Worm (Caenorhabditis elegans) whole organism, L4 larva: ENCODE results near the gene ZK228.10.
"Not testable (repeated sequence)": the region's sequence is repeated elsewhere in the genome, so short reads cannot be mapped to it uniquely, and the experiment has no call there.

ENCODE experiments used
- F26F4.8 ChIP-seq: fragments of 200-800 bp; sonication (Bioruptor generic); conservative IDR thresholded peaks from 2 replicates; pipeline ENCODE4 v1.3.6; 2022; ENCODE audit warnings: missing genetic modification characterization, missing compliant biosample characterization
- F44E2.7 ChIP-seq: fragments of 200-800 bp; sonication (Bioruptor generic); IDR thresholded peaks from 2 replicates; pipeline ENCODE4 v2.1.2; 2022; ENCODE audit warnings: missing genetic modification characterization, missing compliant biosample characterization
- R02D3.7 ChIP-seq: fragments of 150-350 bp; sonication (generic microtip); optimal IDR thresholded peaks from 3 replicates; lab custom pipeline; 2014; ENCODE audit warnings: missing biosample characterization, missing genetic modification characterization
- T20F7.1 ChIP-seq: fragments of 200-800 bp; sonication (Bioruptor generic); optimal IDR thresholded peaks from 2 replicates; lab custom pipeline; 2018; ENCODE audit warnings: mild to moderate bottlenecking, missing genetic modification characterization, missing compliant biosample characterization
- Y5F2A.4 ChIP-seq: fragments of 200-800 bp; sonication (Bioruptor generic); optimal IDR thresholded peaks from 2 replicates; lab custom pipeline; 2018; ENCODE audit warnings: mild to moderate bottlenecking, missing genetic modification characterization, missing compliant biosample characterization
- ZK337.2 ChIP-seq: fragments of 200-800 bp; sonication (Bioruptor generic); IDR thresholded peaks from 2 replicates; pipeline ENCODE4 v1.3.6; 2022; ENCODE audit warnings: missing genetic modification reagents, missing genetic modification characterization, missing compliant biosample characterization
- aha-1 ChIP-seq: fragments of 150-350 bp; peaks from one replicate; lab custom pipeline; 2014; ENCODE audit warnings: missing biosample characterization, missing genetic modification characterization
- ama-1 ChIP-seq: fragments of 150-350 bp; optimal IDR thresholded peaks from 2 replicates; lab custom pipeline; 2014; ENCODE audit warnings: inconsistent platforms, mixed read lengths
- ceh-28 ChIP-seq: fragments of 150-350 bp; optimal IDR thresholded peaks from 2 replicates; lab custom pipeline; 2014; ENCODE audit warnings: missing biosample characterization, missing genetic modification reagents, missing genetic modification characterization
- ceh-82 ChIP-seq: sonication (generic microtip); optimal IDR thresholded peaks from 2 replicates; lab custom pipeline; 2017; ENCODE audit warnings: missing biosample characterization, missing genetic modification characterization
- cey-2 ChIP-seq: sonication (generic microtip); optimal IDR thresholded peaks from 3 replicates; lab custom pipeline; 2017; ENCODE audit warnings: missing genetic modification characterization, mild to moderate bottlenecking, missing compliant biosample characterization, antibody characterized with exemption, borderline replicate concordance; ENCODE audit not compliant: insufficient read depth
- ctbp-1 ChIP-seq: fragments of 200-800 bp; sonication (Bioruptor generic); IDR thresholded peaks from 2 replicates; pipeline ENCODE4 v1.3.6; 2022; ENCODE audit warnings: missing genetic modification reagents, missing genetic modification characterization, missing compliant biosample characterization
- daf-19 ChIP-seq: fragments of 200-800 bp; sonication (Bioruptor generic); conservative IDR thresholded peaks from 2 replicates; pipeline ENCODE4 v1.3.6; 2022; ENCODE audit warnings: missing genetic modification characterization, missing compliant biosample characterization
- dve-1 ChIP-seq: sonication (generic microtip); optimal IDR thresholded peaks from 2 replicates; lab custom pipeline; 2017; ENCODE audit warnings: antibody characterized with exemption, mild to moderate bottlenecking, missing genetic modification characterization, missing compliant biosample characterization; ENCODE audit not compliant: insufficient read depth
- egl-27 ChIP-seq: sonication (generic microtip); optimal IDR thresholded peaks from 3 replicates; lab custom pipeline; 2017; ENCODE audit warnings: missing biosample characterization, missing genetic modification reagents, missing genetic modification characterization
- hlh-11 ChIP-seq: fragments of 200-800 bp; sonication (Bioruptor generic); optimal IDR thresholded peaks from 2 replicates; lab custom pipeline; 2018; ENCODE audit warnings: mild to moderate bottlenecking, missing genetic modification characterization, missing compliant biosample characterization
- lin-1 ChIP-seq: fragments of 200-800 bp; sonication (Bioruptor generic); IDR thresholded peaks from 2 replicates; pipeline ENCODE4 v1.3.6; 2022; ENCODE audit warnings: missing genetic modification reagents, missing genetic modification characterization, missing compliant biosample characterization
- madf-5 ChIP-seq, 2 experiments: fragments of 200-800 bp; sonication (Bioruptor generic); IDR thresholded peaks; 2 replicates each; pipeline ENCODE4 v1.3.6; 2022; ENCODE audit warnings: missing compliant biosample characterization in 2 of 2, missing genetic modification characterization in 2 of 2
- mep-1 ChIP-seq: fragments of 150-350 bp; sonication (generic microtip); optimal IDR thresholded peaks from 3 replicates; lab custom pipeline; 2014; ENCODE audit warnings: missing biosample characterization, missing genetic modification characterization
- mes-2 ChIP-seq: sonication (generic microtip); optimal IDR thresholded peaks from 2 replicates; lab custom pipeline; 2016; ENCODE audit warnings: missing genotype, mild to moderate bottlenecking, missing genetic modification characterization, missing compliant biosample characterization; ENCODE audit not compliant: poor library complexity, severe bottlenecking
- nhr-111 ChIP-seq: fragments of 200-800 bp; sonication (Bioruptor generic); optimal IDR thresholded peaks from 2 replicates; lab custom pipeline; 2018; ENCODE audit warnings: mild to moderate bottlenecking, missing genetic modification characterization, missing compliant biosample characterization
- nhr-41 ChIP-seq: fragments of 200-800 bp; sonication (Bioruptor generic); IDR thresholded peaks from 2 replicates; pipeline ENCODE4 v1.3.6; 2022; ENCODE audit warnings: missing genetic modification reagents, missing genetic modification characterization, missing compliant biosample characterization
- nhr-48 ChIP-seq: sonication (generic microtip); optimal IDR thresholded peaks from 2 replicates; lab custom pipeline; 2016; ENCODE audit warnings: mild to moderate bottlenecking, missing genetic modification characterization, missing compliant biosample characterization
- nhr-6 ChIP-seq: fragments of 150-350 bp; optimal IDR thresholded peaks from 2 replicates; lab custom pipeline; 2014; ENCODE audit warnings: missing biosample characterization, missing genetic modification characterization
- php-3 ChIP-seq: fragments of 200-800 bp; sonication (Bioruptor generic); IDR thresholded peaks from 2 replicates; pipeline ENCODE4 v1.3.6; 2022; ENCODE audit warnings: missing genetic modification reagents, missing genetic modification characterization, missing compliant biosample characterization
- pqm-1 ChIP-seq: sonication (generic microtip); optimal IDR thresholded peaks from 2 replicates; lab custom pipeline; 2017; ENCODE audit warnings: missing biosample characterization, missing genetic modification characterization
- saeg-2 ChIP-seq: fragments of 200-800 bp; sonication (Bioruptor generic); IDR thresholded peaks from 2 replicates; pipeline ENCODE4 v1.3.6; 2022; ENCODE audit warnings: missing genetic modification reagents, missing genetic modification characterization, missing compliant biosample characterization
- sdz-12 ChIP-seq: fragments of 200-800 bp; sonication (Bioruptor generic); optimal IDR thresholded peaks from 2 replicates; lab custom pipeline; 2018; ENCODE audit warnings: mild to moderate bottlenecking, missing genetic modification characterization, missing compliant biosample characterization
- set-16 ChIP-seq: fragments of 200-800 bp; sonication (Bioruptor generic); IDR thresholded peaks from 2 replicates; pipeline ENCODE4 v1.3.6; 2022; ENCODE audit warnings: missing genetic modification reagents, missing genetic modification characterization, missing compliant biosample characterization
- snpc-4 ChIP-seq: fragments of 150-350 bp; optimal IDR thresholded peaks from 2 replicates; lab custom pipeline; 2014; ENCODE audit warnings: missing biosample characterization, missing genetic modification characterization
- spr-3 ChIP-seq: fragments of 200-800 bp; sonication (Bioruptor generic); optimal IDR thresholded peaks from 2 replicates; lab custom pipeline; 2018; ENCODE audit warnings: mild to moderate bottlenecking, missing genetic modification characterization, missing compliant biosample characterization
- tra-1 ChIP-seq: fragments of 200-800 bp; sonication (Bioruptor generic); IDR thresholded peaks from 2 replicates; pipeline ENCODE4 v1.3.6; 2022; ENCODE audit warnings: missing genetic modification reagents, missing genetic modification characterization, missing compliant biosample characterization
- zip-11 ChIP-seq: fragments of 200-800 bp; sonication (Bioruptor generic); IDR thresholded peaks from 2 replicates; pipeline ENCODE4 v1.3.6; 2022; ENCODE audit warnings: missing genetic modification characterization, missing compliant biosample characterization

Gene ZK228.10

DNA sequence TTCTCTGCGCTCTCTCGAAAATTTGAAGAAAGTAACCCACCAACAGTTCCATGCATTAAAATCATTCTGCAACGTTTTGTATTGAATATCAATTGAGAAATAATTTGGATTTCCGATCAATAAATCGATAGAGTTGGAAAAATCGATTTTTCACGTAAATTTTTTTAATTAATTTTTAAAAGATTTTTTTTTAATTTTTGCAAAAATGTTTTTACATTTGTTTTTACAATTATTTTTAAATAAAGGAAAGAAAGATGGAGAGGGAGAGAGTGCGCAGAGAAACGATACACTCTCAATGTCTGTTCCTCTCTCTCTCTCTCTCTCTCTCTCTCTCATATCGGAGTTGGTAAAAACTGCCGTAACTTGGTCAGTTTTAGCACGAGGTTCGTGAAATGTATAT is 31.1 kb upstream of the ZK228.10 start, which contains the start of gene ZK262.19:
TSS of gene ZK262.19 (minus strand) at position 101 of the 400 bp plus-strand sequence.
- TF ChIP-seq ceh-28 (peak; percentile 10), T20F7.1 (GFP tag; lab: Kevin White, UChicago) (no peak)

DNA sequence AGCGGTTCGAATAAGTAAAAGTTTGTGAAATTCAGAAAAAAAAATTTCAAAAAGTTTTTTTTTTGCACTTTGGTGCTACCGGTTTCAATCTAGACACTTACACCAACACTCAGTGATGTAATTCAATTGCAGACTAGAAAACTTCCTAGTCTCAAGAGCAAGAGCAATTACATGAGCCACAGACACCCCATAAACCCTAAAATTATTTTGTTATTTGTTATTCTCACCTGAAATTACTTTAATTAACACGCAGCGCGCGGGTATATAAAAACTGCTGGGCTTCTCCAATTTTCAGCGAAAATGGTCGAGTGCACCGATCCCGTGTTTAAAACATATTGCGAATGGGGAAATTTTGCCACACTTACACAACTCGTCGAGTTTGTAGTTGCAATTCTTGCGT is 30.4 kb upstream of the ZK228.10 start, which contains the start of gene srw-83:
TSS of gene srw-83 (plus strand) at position 301 of the 400 bp plus-strand sequence.
- no peak for TF ChIP-seq spr-3 (GFP tag; lab: Kevin White, UChicago)
- no peak for TF ChIP-seq Y5F2A.4 (GFP tag; lab: Kevin White, UChicago)
- TF ChIP-seq cey-2 (tag; lab: Kevin White, UChicago) = no peak
- no peak for TF ChIP-seq nhr-48 (tag; lab: Kevin White, UChicago)
- no peak for TF ChIP-seq set-16 (GFP tag; lab: Robert Waterston, UW)
- TF ChIP-seq nhr-6 = no peak

DNA sequence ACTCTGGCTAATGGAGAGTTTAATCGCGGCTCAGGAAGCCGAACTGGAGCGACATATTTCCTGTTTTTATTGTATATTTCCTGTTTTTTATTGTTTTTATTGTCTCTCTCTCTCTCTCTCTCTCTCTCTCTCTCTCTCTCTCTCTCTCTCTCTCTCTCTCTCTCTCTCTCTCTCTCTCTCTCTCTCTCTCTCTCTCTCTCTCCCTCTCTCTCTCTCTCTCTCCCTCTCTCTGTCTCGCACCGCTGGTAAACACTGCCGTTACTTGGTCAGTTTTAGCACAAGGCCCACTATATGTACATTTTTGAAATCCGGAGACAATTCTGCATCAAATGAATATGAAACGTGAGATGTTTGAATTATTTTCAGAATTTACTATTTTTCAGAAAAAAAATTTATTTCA is 25.8 kb upstream of the ZK228.10 start:
- TF ChIP-seq set-16 (GFP tag; lab: Robert Waterston, UW) (peak; percentile 88), egl-27 (tag; lab: Kevin White, UChicago) (no peak), ctbp-1 (no peak), php-3 (no peak), zip-11 (GFP tag; lab: Robert Waterston, UW) (no peak)

DNA sequence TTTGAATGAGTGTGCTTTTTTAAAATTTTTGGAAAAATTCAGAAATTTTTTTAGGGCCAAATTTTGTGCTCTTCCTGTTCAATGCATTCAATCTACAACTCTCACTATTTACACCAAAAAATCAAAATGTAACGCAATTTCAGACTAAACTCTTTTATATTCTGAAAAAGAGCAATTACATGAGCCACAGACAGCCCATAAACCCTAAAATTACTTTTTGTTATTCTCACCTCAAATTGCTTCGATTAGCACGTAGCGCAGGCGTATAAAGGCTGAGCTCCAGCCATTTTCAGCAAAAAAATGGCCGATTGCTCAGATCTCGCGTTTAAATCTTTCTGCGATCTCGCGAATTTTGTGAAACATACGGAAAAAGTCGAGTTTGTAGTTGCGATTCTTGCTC is 25.2 kb upstream of the ZK228.10 start, which contains the start of gene srw-82:
TSS of gene srw-82 (plus strand) at position 301 of the 400 bp plus-strand sequence.
- TF ChIP-seq aha-1 (tag; lab: Kevin White, UChicago) (peak; percentile 89), snpc-4 (no peak)

DNA sequence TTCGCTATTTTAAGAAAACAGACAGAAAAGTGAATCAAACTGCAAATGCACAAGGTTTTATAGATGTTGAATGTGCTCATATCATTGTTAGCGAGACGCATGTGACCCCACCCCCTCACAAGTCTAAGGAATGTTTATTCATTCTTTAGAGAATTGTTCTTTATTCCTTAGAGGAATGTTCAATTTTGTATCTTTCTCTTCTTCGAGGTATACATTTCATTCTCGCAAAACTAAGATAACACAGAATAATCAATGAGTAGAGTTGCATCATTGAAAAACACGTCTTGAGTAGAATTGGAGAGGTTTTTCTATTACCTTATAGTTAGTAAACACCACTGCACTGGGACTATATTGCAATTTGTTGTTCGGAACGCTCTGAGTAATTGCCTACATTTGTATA is 21.7 kb upstream of the ZK228.10 start, which contains the start of gene ZK262.20:
TSS of gene ZK262.20 (minus strand) at position 101 of the 400 bp plus-strand sequence.
- TF ChIP-seq F44E2.7 (GFP tag; lab: Robert Waterston, UW) (no peak), nhr-48 (tag; lab: Kevin White, UChicago) (no peak), mes-2 (no peak)

DNA sequence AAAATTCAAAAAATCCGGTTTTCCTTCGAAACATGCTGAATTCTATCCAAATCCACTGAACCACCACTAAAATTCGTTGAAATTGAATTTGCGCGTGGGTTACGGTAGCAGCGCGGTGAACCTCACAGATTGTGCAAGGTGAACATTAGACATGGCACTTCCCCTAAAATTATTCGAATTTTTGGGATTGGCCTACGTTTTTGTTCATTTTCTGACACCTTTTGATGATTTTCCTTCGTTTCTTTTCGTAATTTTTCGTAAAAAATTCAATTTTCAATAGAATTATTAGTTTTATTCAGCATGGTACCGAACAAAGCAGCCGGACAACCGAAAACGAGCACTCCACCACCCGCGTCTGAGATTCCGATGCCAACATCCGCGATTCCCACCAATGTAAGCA is 18.6 kb upstream of the ZK228.10 start, which contains the start of gene ZK262.8:
TSS of gene ZK262.8 (plus strand) at position 301 of the 400 bp plus-strand sequence.
- TF ChIP-seq ZK337.2 (GFP tag; lab: Robert Waterston, UW) = no peak

DNA sequence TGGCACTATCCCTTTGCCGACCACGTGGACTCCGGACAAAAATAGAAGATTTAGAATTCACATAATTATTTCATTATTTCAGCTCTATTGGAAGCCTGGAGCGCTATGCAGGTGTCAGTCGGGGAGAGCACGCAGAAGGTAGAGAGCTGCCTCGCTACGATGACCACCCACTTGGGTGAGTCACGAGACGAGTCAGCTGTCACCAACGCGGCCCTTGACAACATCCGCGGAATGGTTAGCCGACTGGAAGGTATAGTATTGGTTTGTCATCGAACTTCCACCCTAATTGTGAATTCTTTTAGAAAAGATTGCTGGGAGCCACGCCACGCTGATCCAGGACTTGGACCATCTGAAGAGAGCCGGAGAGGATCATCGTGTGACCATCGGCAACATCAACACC is 17.2 kb upstream of the ZK228.10 start, which contains the start of gene ZK262.9:
TSS of gene ZK262.9 (plus strand) at position 301 of the 400 bp plus-strand sequence.
- TF ChIP-seq R02D3.7 (tag; lab: Kevin White, UChicago); ceh-82; dve-1 (tag; lab: Kevin White, UChicago): not testable (repeated sequence)

DNA sequence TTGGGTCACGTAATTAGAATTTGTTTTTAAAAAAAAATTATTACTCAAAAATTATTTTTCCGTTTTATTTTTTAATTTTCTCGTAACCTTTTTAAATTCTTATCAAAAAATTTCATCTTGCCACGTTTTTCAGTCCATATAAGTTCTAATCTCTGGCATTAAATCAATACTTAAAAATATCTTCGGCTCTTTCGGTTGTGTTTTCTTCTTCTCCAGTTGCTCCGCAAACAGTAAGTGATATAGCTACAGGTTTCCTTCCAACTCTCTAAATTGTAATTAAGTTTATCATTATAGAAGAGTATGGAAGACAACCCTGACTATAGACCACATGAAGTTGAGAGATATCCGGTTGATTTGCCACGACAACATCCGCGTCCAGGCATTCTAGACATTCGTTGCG is 12.6 kb upstream of the ZK228.10 start, which contains the start of gene ZK228.1:
TSS of gene ZK228.1 (plus strand) at position 301 of the 400 bp plus-strand sequence.
- TF ChIP-seq aha-1 (tag; lab: Kevin White, UChicago) = peak; percentile 38
- no peak for TF ChIP-seq set-16 (GFP tag; lab: Robert Waterston, UW)

DNA sequence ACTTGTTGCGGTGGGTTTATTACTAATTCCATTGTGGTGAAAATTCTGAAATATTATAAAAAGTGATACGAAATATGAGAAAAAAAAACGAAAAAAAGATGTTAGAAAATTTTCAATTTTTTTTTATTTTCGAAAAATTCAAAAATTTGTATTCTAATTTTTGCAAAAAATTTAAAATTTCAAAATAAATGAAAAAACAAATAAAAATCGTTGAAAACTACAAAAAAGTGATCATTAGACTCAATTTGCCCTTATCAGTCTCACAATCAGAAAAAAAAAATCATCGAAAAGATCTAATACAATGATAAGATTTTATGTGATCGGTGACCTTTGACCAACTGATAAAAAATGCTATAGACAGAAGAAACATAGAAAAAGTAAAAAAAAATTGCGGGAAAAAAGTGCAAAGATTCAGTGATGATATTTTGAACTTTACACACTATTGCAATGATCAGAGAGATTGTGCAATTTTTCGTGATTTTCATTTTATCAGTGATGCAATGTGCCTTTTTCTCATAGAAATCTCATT is 4.6 kb downstream of the ZK228.10 start, which contains the start of gene ZK228.3:
TSS of gene ZK228.3 (minus strand) at position 51 of the 529 bp plus-strand sequence.
- TF ChIP-seq sdz-12 (no peak), tra-1 (GFP tag; lab: Robert Waterston, UW) (peak; percentile 53; the same call in 1 of the 2 replicates), lin-1 (0 out of 2 replicates have a peak, but pooled peaks have one; percentile 30), nhr-48 (tag; lab: Kevin White, UChicago) (peak; percentile 23), mep-1 (no peak), pqm-1 (tag; lab: Kevin White, UChicago) (peak; percentile 94), saeg-2 (GFP tag; lab: Robert Waterston, UW) (no peak), nhr-111 (GFP tag; lab: Kevin White, UChicago) (no peak), dve-1 (tag; lab: Kevin White, UChicago) (no peak), nhr-41 (GFP tag; lab: Robert Waterston, UW) (peak; percentile 93), F26F4.8 (GFP tag; lab: Robert Waterston, UW) (no peak), madf-5 (GFP tag; IDR thresholded peaks at IDR 0.05; lab: Robert Waterston, UW) (no peak), spr-3 (GFP tag; lab: Kevin White, UChicago) (no peak), hlh-11 (peak; percentile 52), ama-1 (lab: Kevin White, UChicago) (no peak), daf-19 (GFP tag; lab: Robert Waterston, UW) (no peak)
